Fruit fly (Drosophila melanogaster) whole organism, embryonic: Measurements from ENCODE around the gene dpp.

ENCODE experiments used
- Adf1 ChIP-seq: fragments of 200-800 bp; sonication (Bioruptor generic); IDR thresholded peaks from 2 replicates; pipeline ENCODE4 v1.3.6; 2022; ENCODE audit warnings: missing biosample characterization, missing genetic modification characterization
- B-H1 ChIP-seq: fragments of 200-800 bp; sonication (Bioruptor generic); IDR thresholded peaks from 3 replicates; pipeline ENCODE4 v1.3.6; 2022; ENCODE audit warnings: missing biosample characterization, missing genetic modification characterization
- CG17361 ChIP-seq: fragments of 200-800 bp; sonication (Bioruptor generic); IDR thresholded peaks from 3 replicates; pipeline ENCODE4 v1.3.6; 2022; ENCODE audit warnings: missing biosample characterization, missing genetic modification characterization
- CG2202 ChIP-seq: fragments of 200-800 bp; sonication (Bioruptor generic); optimal IDR thresholded peaks from 2 replicates; lab custom pipeline; 2018; ENCODE audit warnings: missing biosample characterization, mild to moderate bottlenecking, missing genetic modification characterization
- Eip74EF ChIP-seq, 2 experiments: fragments of 200-800 bp in 1 of 2; fragments of >200 bp in 1 of 2; sonication (Bioruptor generic) in 1 of 2; optimal IDR thresholded peaks; 2 replicates each; lab custom pipeline; 2017 to 2019; ENCODE audit warnings: missing biosample characterization in 2 of 2, missing genetic modification characterization in 2 of 2, mild to moderate bottlenecking in 1 of 2, moderate library complexity in 1 of 2
- Hr39 ChIP-seq: fragments of >200 bp; optimal IDR thresholded peaks from 2 replicates; lab custom pipeline; 2017
- Mad ChIP-seq: fragments of 200-800 bp; sonication (Bioruptor generic); optimal IDR thresholded peaks from 2 replicates; lab custom pipeline; 2016; ENCODE audit warnings: missing biosample characterization, missing genetic modification characterization
- dpn ChIP-seq, 2 experiments: fragments of 200-800 bp; sonication (Bioruptor generic); optimal IDR thresholded peaks; 3 replicates each; lab custom pipeline; 2016; ENCODE audit warnings: missing biosample characterization in 2 of 2, missing genetic modification characterization in 2 of 2
- kah ChIP-seq: fragments of 200-800 bp; sonication (Bioruptor generic); optimal IDR thresholded peaks from 2 replicates; lab custom pipeline; 2018; ENCODE audit warnings: missing biosample characterization, mild to moderate bottlenecking, missing genetic modification characterization
- sr ChIP-seq: fragments of 200-800 bp; sonication (Bioruptor generic); IDR thresholded peaks from 3 replicates; pipeline ENCODE4 v1.3.6; 2022; ENCODE audit warnings: missing biosample characterization, missing genetic modification characterization

DNA sequence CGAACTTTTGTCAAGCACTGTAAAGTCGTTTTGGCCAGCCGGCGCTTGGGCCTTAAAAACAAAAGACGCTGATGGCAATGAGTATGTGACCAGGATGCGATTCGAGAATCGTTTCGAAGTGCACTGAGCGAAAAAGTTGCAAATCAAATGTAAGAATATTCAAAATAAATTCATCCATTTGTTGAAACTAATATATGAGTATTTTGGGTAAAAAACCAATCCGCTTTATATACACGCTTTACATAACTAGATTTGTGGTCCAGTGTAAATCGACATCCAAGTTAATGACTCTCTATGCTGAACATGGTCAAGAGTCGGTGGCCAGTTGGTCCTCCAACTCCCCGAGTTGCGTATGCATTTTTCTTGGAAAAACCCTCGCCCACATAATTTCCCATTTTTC is 57.1 kb downstream of the dpp start:
- TF ChIP-seq Adf1 (GFP tag; lab: Robert Waterston, UW) (no peak), Mad (GFP tag; lab: Kevin White, UChicago) (no peak), CG17361 (GFP tag; lab: Robert Waterston, UW) (no peak), Hr39 (lab: Kevin White, UChicago) (no peak), CG2202 (tag; lab: Kevin White, UChicago) (no peak), dpn (GFP tag; optimal IDR thresholded peaks at IDR 0.05; lab: Kevin White, UChicago) (no peak), kah (GFP tag; lab: Kevin White, UChicago) (no peak), sr (no peak), B-H1 (GFP tag; lab: Robert Waterston, UW) (no peak), Eip74EF (GFP tag; optimal IDR thresholded peaks at IDR 0.05; lab: Kevin White, UChicago) (no peak)
